Fruit fly (Drosophila melanogaster): Measurements from ENCODE around the gene Nipsnap.

DNA sequence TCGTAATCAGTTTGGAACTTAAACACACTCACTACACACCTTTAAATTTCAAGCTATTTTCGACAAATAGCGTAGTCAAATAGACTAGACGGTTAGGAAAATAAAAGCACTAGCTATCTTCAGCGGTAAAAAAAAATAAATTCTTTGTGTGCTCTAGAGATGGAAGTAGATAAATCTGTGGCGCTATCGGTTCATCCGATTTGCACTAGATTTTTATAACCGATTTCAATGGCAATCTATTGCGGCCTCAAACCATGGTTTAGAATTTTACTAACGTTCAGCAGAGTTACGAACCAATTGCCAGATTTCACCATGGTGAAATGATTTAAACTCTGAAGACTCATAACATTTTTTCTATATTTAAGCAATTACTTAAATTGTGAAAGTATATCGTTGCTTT lies 23.1 kb upstream of the Nipsnap start:
- no peak for TF ChIP-seq CG8478 (optimal IDR thresholded peaks at IDR 0.05)
- no peak for TF ChIP-seq usp (GFP tag; optimal IDR thresholded peaks at IDR 0.05)
